Worm (Caenorhabditis elegans): Measurements from ENCODE around the gene srp-1.

DNA sequence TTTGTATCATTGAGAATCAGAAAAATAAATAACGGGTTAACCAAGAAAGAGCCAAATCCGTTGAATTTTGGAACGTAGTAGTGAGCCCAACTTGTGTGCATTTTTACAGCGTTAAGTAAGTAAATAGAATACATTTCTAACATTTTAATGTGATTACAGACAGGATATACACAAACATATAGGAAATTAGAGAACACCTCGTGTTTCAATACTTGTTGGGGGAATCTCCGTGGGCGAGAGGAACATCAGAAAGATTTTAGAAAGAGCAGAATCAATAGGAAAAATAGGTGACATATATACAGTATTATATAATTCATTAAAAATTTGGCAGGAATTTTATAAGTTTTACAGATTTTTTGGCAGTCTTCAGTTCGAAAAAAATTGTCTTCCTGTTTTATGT lies 14.3 kb upstream of the srp-1 start, which contains the start of gene srj-24:
- no peak for TF ChIP-seq him-1 (tag; optimal IDR thresholded peaks at IDR 0.05)
- TF ChIP-seq W03F9.2 (tag; optimal IDR thresholded peaks at IDR 0.05) = no peak
- no peak for TF ChIP-seq dao-5 (tag; optimal IDR thresholded peaks at IDR 0.05)

All from whole organism, L4/young adult.